Worm (Caenorhabditis elegans) whole organism, L3 larva: ENCODE measurements around the gene K07H8.5.

Experiments
- elt-2 ChIP-seq: sonication (generic microtip); optimal IDR thresholded peaks from 2 replicates; lab custom pipeline; 2016; ENCODE audit warnings: missing genetic modification reagents, mild to moderate bottlenecking, missing genetic modification characterization, missing compliant biosample characterization
- eor-1 ChIP-seq, 2 experiments: fragments of 150-350 bp; optimal IDR thresholded peaks; 2 replicates each; lab custom pipeline; 2014 to 2018; ENCODE audit warnings: missing biosample characterization in 2 of 2, missing genetic modification characterization in 2 of 2
- hmg-11 ChIP-seq: sonication (generic microtip); optimal IDR thresholded peaks from 2 replicates; lab custom pipeline; 2016; ENCODE audit warnings: missing genetic modification characterization, missing compliant biosample characterization
- nhr-23 ChIP-seq: fragments of 150-350 bp; optimal IDR thresholded peaks from 2 replicates; lab custom pipeline; 2014; ENCODE audit warnings: missing biosample characterization, missing genetic modification reagents, missing genetic modification characterization
- nhr-25 ChIP-seq: sonication (generic microtip); optimal IDR thresholded peaks from 2 replicates; lab custom pipeline; 2017; ENCODE audit warnings: missing biosample characterization, missing genetic modification characterization
- unc-39 ChIP-seq: sonication (generic microtip); optimal IDR thresholded peaks from 4 replicates; lab custom pipeline; 2017; ENCODE audit warnings: missing biosample characterization, missing genetic modification characterization
- ztf-11 ChIP-seq: fragments of 150-350 bp; optimal IDR thresholded peaks from 2 replicates; lab custom pipeline; 2014; ENCODE audit warnings: missing biosample characterization, missing genetic modification characterization

Gene K07H8.5

DNA sequence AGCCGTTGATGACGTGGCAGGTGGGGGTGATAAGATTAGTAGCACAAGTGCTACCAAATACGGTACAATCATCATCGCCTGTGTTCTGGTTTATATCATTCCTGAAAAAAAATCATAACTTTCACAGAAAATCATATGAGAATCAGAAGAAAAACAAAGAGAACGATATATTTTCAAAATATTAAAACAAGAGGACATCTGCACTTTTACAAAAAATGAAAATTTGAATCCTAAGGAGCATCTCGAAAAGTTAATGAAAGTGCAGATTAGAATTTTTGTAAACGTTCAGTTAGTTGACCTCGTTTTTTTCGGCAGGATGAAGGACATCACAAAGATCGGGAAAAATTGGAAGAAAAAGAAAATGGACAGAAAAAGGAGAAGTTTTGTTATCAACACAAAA is 44.7 kb downstream of the K07H8.5 start, which contains the start of gene F35H10.10:
F35H10.10 (minus strand) TSS at position 101 of the 400 bp plus-strand sequence.
- TF ChIP-seq eor-1 (tag; optimal IDR thresholded peaks at IDR 0.05; lab: Kevin White, UChicago) (no peak), nhr-23 (peak; percentile 21), ztf-11 (tag; lab: Kevin White, UChicago) (no peak)

- TF ChIP-seq nhr-23 (peak; percentile 34), unc-39 (tag; lab: Kevin White, UChicago) (no peak)
Observed at ce11 chrIV:8317800-8318199, 49.7 kb downstream of the K07H8.5 start.

- TF ChIP-seq nhr-25 (tag; lab: Kevin White, UChicago) (peak; percentile 27), elt-2 (tag; lab: Kevin White, UChicago) (no peak), hmg-11 (tag; lab: Kevin White, UChicago) (no peak)
- TF ChIP-seq, all 47 proteins: peak for 1
Observed at ce11 chrIV:8318799-8319198, 50.7 kb downstream of the K07H8.5 start.
